Worm (Caenorhabditis elegans): ENCODE measurements around the gene C46A5.4.

- no peak for TF ChIP-seq elt-2 (tag; optimal IDR thresholded peaks at IDR 0.05)
- no peak for TF ChIP-seq unc-55 (GFP tag; optimal IDR thresholded peaks at IDR 0.05)
- TF ChIP-seq hlh-8 (tag; optimal IDR thresholded peaks at IDR 0.05) = no peak
- no peak for TF ChIP-seq ama-1 (optimal IDR thresholded peaks at IDR 0.05)
- TF ChIP-seq ceh-34 (tag; optimal IDR thresholded peaks at IDR 0.05) = no peak
Measured at ce11 chrIV:7754114-7754513, 3.0 kb downstream of the C46A5.4 start.
